Fruit fly (Drosophila melanogaster) whole organism, embryonic: ENCODE results near the gene Antp.

Source experiments
- Antp ChIP-seq: fragments of 200-800 bp; sonication (Bioruptor generic); optimal IDR thresholded peaks from 3 replicates; lab custom pipeline; 2016; ENCODE audit warnings: missing biosample characterization, missing genetic modification characterization
- BEAF-32 ChIP-seq: fragments of 200-800 bp; sonication (Bioruptor generic); optimal IDR thresholded peaks from 3 replicates; lab custom pipeline; 2017; ENCODE audit warnings: missing biosample characterization, missing genetic modification characterization, mild to moderate bottlenecking, moderate library complexity, missing genetic modification reagents
- C15 ChIP-seq: fragments of 200-800 bp; sonication (Bioruptor generic); IDR thresholded peaks from 3 replicates; pipeline ENCODE4 v1.3.6; 2022; ENCODE audit warnings: missing biosample characterization, missing genetic modification characterization
- CG10979 ChIP-seq: fragments of 200-800 bp; sonication (Bioruptor generic); optimal IDR thresholded peaks from 2 replicates; lab custom pipeline; 2018; ENCODE audit warnings: missing biosample characterization, mild to moderate bottlenecking, missing genetic modification characterization, moderate library complexity
- CG12942 ChIP-seq: fragments of 200-800 bp; sonication (Bioruptor generic); optimal IDR thresholded peaks from 3 replicates; lab custom pipeline; 2016; ENCODE audit warnings: missing biosample characterization, missing genetic modification characterization
- CG13775 ChIP-seq: fragments of 200-800 bp; sonication (Bioruptor generic); optimal IDR thresholded peaks from 3 replicates; lab custom pipeline; 2017; ENCODE audit warnings: missing biosample characterization, mild to moderate bottlenecking, missing genetic modification characterization
- CG1602 ChIP-seq: fragments of 200-800 bp; sonication (Bioruptor generic); optimal IDR thresholded peaks from 3 replicates; lab custom pipeline; 2016; ENCODE audit warnings: missing biosample characterization, missing genetic modification characterization
- CG16815 ChIP-seq: fragments of 200-800 bp; sonication (Bioruptor generic); optimal IDR thresholded peaks from 3 replicates; lab custom pipeline; 2017; ENCODE audit warnings: missing biosample characterization, mild to moderate bottlenecking, missing genetic modification characterization
- CG17361 ChIP-seq: fragments of 200-800 bp; sonication (Bioruptor generic); IDR thresholded peaks from 3 replicates; pipeline ENCODE4 v1.3.6; 2022; ENCODE audit warnings: missing biosample characterization, missing genetic modification characterization
- CG17912 ChIP-seq: fragments of 200-800 bp; sonication (Bioruptor generic); optimal IDR thresholded peaks from 2 replicates; lab custom pipeline; 2018; ENCODE audit warnings: missing biosample characterization, mild to moderate bottlenecking, missing genetic modification characterization
- CG18476 ChIP-seq: fragments of 200-800 bp; sonication (Bioruptor generic); optimal IDR thresholded peaks from 2 replicates; lab custom pipeline; 2016; ENCODE audit warnings: missing biosample characterization, mild to moderate bottlenecking, missing genetic modification characterization
- CG2678 ChIP-seq: fragments of 200-800 bp; sonication (Bioruptor generic); optimal IDR thresholded peaks from 3 replicates; lab custom pipeline; 2019; ENCODE audit warnings: missing biosample characterization, mild to moderate bottlenecking, missing genetic modification characterization, moderate library complexity
- CG2712 ChIP-seq: fragments of 200-800 bp; optimal IDR thresholded peaks from 3 replicates; lab custom pipeline; 2019; ENCODE audit warnings: missing biosample characterization, mild to moderate bottlenecking, missing genetic modification characterization, moderate library complexity
- CG30403 ChIP-seq: fragments of 200-800 bp; sonication (Bioruptor generic); optimal IDR thresholded peaks from 3 replicates; lab custom pipeline; 2016; ENCODE audit warnings: missing biosample characterization, missing genetic modification characterization
- CG31441 ChIP-seq: fragments of 200-800 bp; sonication (Bioruptor generic); IDR thresholded peaks from 2 replicates; pipeline ENCODE4 v1.3.6; 2022; ENCODE audit warnings: missing biosample characterization, missing genetic modification characterization
- CG32767 ChIP-seq: fragments of 200-800 bp; sonication (Bioruptor generic); IDR thresholded peaks from 2 replicates; pipeline ENCODE4 v1.3.6; 2022; ENCODE audit warnings: missing biosample characterization, missing genetic modification characterization
- CG4854 ChIP-seq: fragments of 200-800 bp; sonication (Bioruptor generic); optimal IDR thresholded peaks from 2 replicates; lab custom pipeline; 2016; ENCODE audit warnings: missing biosample characterization, missing genetic modification characterization, inconsistent platforms
- Deaf1 ChIP-seq: fragments of 200-800 bp; optimal IDR thresholded peaks from 3 replicates; lab custom pipeline; 2019; ENCODE audit warnings: missing biosample characterization, mild to moderate bottlenecking, missing genetic modification characterization, moderate library complexity
- GATAe ChIP-seq: fragments of 200-800 bp; sonication (Bioruptor generic); conservative IDR thresholded peaks from 2 replicates; pipeline ENCODE4 v1.3.6; 2022; ENCODE audit warnings: missing biosample characterization, missing genetic modification characterization
- H2.0 ChIP-seq: fragments of 200-800 bp; sonication (Bioruptor generic); IDR thresholded peaks from 2 replicates; pipeline ENCODE4 v1.3.6; 2022; ENCODE audit warnings: missing biosample characterization, missing genetic modification characterization
- HmgD ChIP-seq: fragments of 200-800 bp; sonication (Bioruptor generic); optimal IDR thresholded peaks from 3 replicates; lab custom pipeline; 2016; ENCODE audit warnings: missing biosample characterization, missing genetic modification characterization
- Kr ChIP-seq: fragments of 200-800 bp; sonication (Bioruptor generic); optimal IDR thresholded peaks from 2 replicates; lab custom pipeline; 2017; ENCODE audit warnings: missing biosample characterization, mild to moderate bottlenecking, missing genetic modification characterization
- Lpt ChIP-seq: fragments of >200 bp; optimal IDR thresholded peaks from 2 replicates; lab custom pipeline; 2018; ENCODE audit warnings: missing biosample characterization, missing genetic modification characterization
- Mes4 ChIP-seq: fragments of 200-800 bp; sonication (Bioruptor generic); optimal IDR thresholded peaks from 2 replicates; lab custom pipeline; 2016; ENCODE audit warnings: missing biosample characterization, missing genetic modification characterization
- Neu2 ChIP-seq: fragments of 200-800 bp; sonication (Bioruptor generic); optimal IDR thresholded peaks from 3 replicates; lab custom pipeline; 2016; ENCODE audit warnings: missing biosample characterization, missing genetic modification characterization, borderline replicate concordance
- Optix ChIP-seq: fragments of 200-800 bp; sonication (Bioruptor generic); IDR thresholded peaks from 3 replicates; pipeline ENCODE4 v1.3.6; 2022; ENCODE audit warnings: missing biosample characterization, missing genetic modification characterization
- Ravus ChIP-seq: fragments of 200-800 bp; sonication (Bioruptor generic); IDR thresholded peaks from 2 replicates; pipeline ENCODE4 v1.3.6; 2022; ENCODE audit warnings: missing biosample characterization, missing genetic modification characterization
- Sin3A ChIP-seq: fragments of >200 bp; optimal IDR thresholded peaks from 2 replicates; lab custom pipeline; 2018
- Trl ChIP-seq, 3 experiments: fragments of >200 bp in 2 of 3; fragments of 200-800 bp in 1 of 3; sonication (Bioruptor generic) in 1 of 3; optimal IDR thresholded peaks; 2 replicates in 1 of 3; 3 replicates in 2 of 3; lab custom pipeline; 2016 to 2017; ENCODE audit warnings: missing biosample characterization in 1 of 3, missing genetic modification characterization in 1 of 3
- Xbp1 ChIP-seq: fragments of 200-800 bp; sonication (Bioruptor generic); optimal IDR thresholded peaks from 3 replicates; lab custom pipeline; 2016; ENCODE audit warnings: missing biosample characterization, mild to moderate bottlenecking, missing genetic modification characterization
- ara ChIP-seq: fragments of 200-800 bp; sonication (Bioruptor generic); IDR thresholded peaks from 2 replicates; pipeline ENCODE4 v1.3.6; 2022; ENCODE audit warnings: missing biosample characterization, missing genetic modification characterization
- cas ChIP-seq: fragments of 200-800 bp; sonication (Bioruptor generic); IDR thresholded peaks from 2 replicates; pipeline ENCODE4 v1.3.6; 2022; ENCODE audit warnings: missing biosample characterization, missing genetic modification characterization
- cg ChIP-seq: fragments of 200-800 bp; sonication (Bioruptor generic); optimal IDR thresholded peaks from 3 replicates; lab custom pipeline; 2019; ENCODE audit warnings: missing biosample characterization, mild to moderate bottlenecking, missing genetic modification characterization, moderate library complexity
- da ChIP-seq: fragments of 200-800 bp; sonication (Bioruptor generic); optimal IDR thresholded peaks from 2 replicates; lab custom pipeline; 2016; ENCODE audit warnings: missing biosample characterization, missing genetic modification characterization
- disco-r ChIP-seq: fragments of 200-800 bp; sonication (Bioruptor generic); optimal IDR thresholded peaks from 2 replicates; lab custom pipeline; 2016; ENCODE audit warnings: missing biosample characterization, missing genetic modification characterization
- dm ChIP-seq: fragments of 200-800 bp; sonication (Bioruptor generic); optimal IDR thresholded peaks from 3 replicates; lab custom pipeline; 2016; ENCODE audit warnings: missing biosample characterization, missing genetic modification characterization
- eyg ChIP-seq: fragments of 200-800 bp; sonication (Bioruptor generic); optimal IDR thresholded peaks from 3 replicates; lab custom pipeline; 2016; ENCODE audit warnings: missing biosample characterization, missing genetic modification characterization
- fru ChIP-seq: fragments of >200 bp; optimal IDR thresholded peaks from 2 replicates; lab custom pipeline; 2017
- gem ChIP-seq: fragments of 200-800 bp; sonication (Bioruptor generic); optimal IDR thresholded peaks from 2 replicates; lab custom pipeline; 2019; ENCODE audit warnings: missing biosample characterization, mild to moderate bottlenecking, missing genetic modification characterization, moderate library complexity
- ind ChIP-seq: fragments of 200-800 bp; sonication (Bioruptor generic); optimal IDR thresholded peaks from 3 replicates; lab custom pipeline; 2016; ENCODE audit warnings: missing biosample characterization, missing genetic modification characterization
- lab ChIP-seq: fragments of 200-800 bp; sonication (Bioruptor generic); optimal IDR thresholded peaks from 3 replicates; lab custom pipeline; 2017; ENCODE audit warnings: missing biosample characterization, missing genetic modification characterization, mild to moderate bottlenecking, moderate library complexity, missing genetic modification reagents
- lola ChIP-seq, 3 experiments: fragments of >200 bp in 2 of 3; fragments of 200-800 bp in 1 of 3; sonication (Bioruptor generic) in 1 of 3; optimal IDR thresholded peaks; 2 replicates each; lab custom pipeline; 2017 to 2019; ENCODE audit warnings: missing biosample characterization in 3 of 3, missing genetic modification characterization in 3 of 3, mild to moderate bottlenecking in 1 of 3, moderate library complexity in 1 of 3
- oc ChIP-seq: fragments of 200-800 bp; sonication (Bioruptor generic); optimal IDR thresholded peaks from 2 replicates; lab custom pipeline; 2018; ENCODE audit warnings: missing biosample characterization, mild to moderate bottlenecking, missing genetic modification characterization, moderate library complexity
- phol ChIP-seq: fragments of 200-800 bp; sonication (Bioruptor generic); optimal IDR thresholded peaks from 3 replicates; lab custom pipeline; 2018; ENCODE audit warnings: missing biosample characterization, mild to moderate bottlenecking, missing genetic modification characterization, moderate library complexity
- pita ChIP-seq: fragments of 200-800 bp; sonication (Bioruptor generic); optimal IDR thresholded peaks from 2 replicates; lab custom pipeline; 2017; ENCODE audit warnings: missing biosample characterization, mild to moderate bottlenecking, missing genetic modification characterization
- sens ChIP-seq: fragments of 200-800 bp; sonication (Bioruptor generic); peaks from one replicate; lab custom pipeline; 2016; ENCODE audit warnings: missing biosample characterization, missing genetic modification characterization
- sens-2 ChIP-seq: fragments of 200-800 bp; sonication (Bioruptor generic); IDR thresholded peaks from 2 replicates; pipeline ENCODE4 v1.3.6; 2022; ENCODE audit warnings: missing biosample characterization, missing genetic modification characterization
- twi ChIP-seq: fragments of 200-800 bp; optimal IDR thresholded peaks from 2 replicates; lab custom pipeline; 2019; ENCODE audit warnings: missing biosample characterization, mild to moderate bottlenecking, missing genetic modification characterization, moderate library complexity
- unpg ChIP-seq: fragments of 200-800 bp; sonication (Bioruptor generic); optimal IDR thresholded peaks from 3 replicates; lab custom pipeline; 2018; ENCODE audit warnings: missing biosample characterization, mild to moderate bottlenecking, missing genetic modification characterization, moderate library complexity
- vvl ChIP-seq: fragments of 200-800 bp; sonication (Bioruptor generic); IDR thresholded peaks from 2 replicates; pipeline ENCODE4 v1.3.6; 2022; ENCODE audit warnings: missing biosample characterization, missing genetic modification characterization
- zfh2 ChIP-seq: fragments of 200-800 bp; sonication (Bioruptor generic); optimal IDR thresholded peaks from 2 replicates; lab custom pipeline; 2016; ENCODE audit warnings: missing biosample characterization, missing genetic modification characterization

Antp gene

dm6 chr3R:6932780-6933347 is 66.2 kb downstream of the Antp start (continued):
- no peak for TF ChIP-seq GATAe (GFP tag; lab: Robert Waterston, UW)
- TF ChIP-seq cas (GFP tag; lab: Robert Waterston, UW), result no peak
- no peak for TF ChIP-seq Sin3A (lab: Kevin White, UChicago)
- peak; percentile 80 for TF ChIP-seq sens (GFP tag; lab: Kevin White, UChicago)
- peak; percentile 71; the same call in 2 of the 3 replicates for TF ChIP-seq CG17361
- peak; percentile 5 for TF ChIP-seq CG16815
- no peak for TF ChIP-seq H2.0
- no peak for TF ChIP-seq Neu2
- no peak for TF ChIP-seq CG4854 (GFP tag; lab: Kevin White, UChicago)
- peak; percentile 3 for TF ChIP-seq lab
- no peak for TF ChIP-seq pita (GFP tag; lab: Kevin White, UChicago)
- TF ChIP-seq CG10979, result peak; percentile 18
- TF ChIP-seq ind (GFP tag; lab: Kevin White, UChicago), result no peak
- TF ChIP-seq CG2712, result peak; percentile 85
- TF ChIP-seq BEAF-32, result no peak
- peak; percentile 22 for TF ChIP-seq CG13775 (GFP tag; lab: Kevin White, UChicago)
- no peak for TF ChIP-seq fru (lab: Kevin White, UChicago)
- no peak for TF ChIP-seq CG1602
- TF ChIP-seq zfh2 (GFP tag; lab: Kevin White, UChicago), result no peak
- 0 out of 3 replicates have a peak, but pooled peaks have one; percentile 45 for TF ChIP-seq Optix (GFP tag; lab: Robert Waterston, UW)
- peak; percentile 15 for TF ChIP-seq Antp (GFP tag; lab: Kevin White, UChicago)
- no peak for TF ChIP-seq twi (tag; lab: Kevin White, UChicago)
- no peak for TF ChIP-seq CG2678
- peak; percentile 44 for TF ChIP-seq cg
- peak; percentile 32 for TF ChIP-seq CG30403 (GFP tag; lab: Kevin White, UChicago)
- 0 out of 2 replicates have a peak, but pooled peaks have one; percentile 30 for TF ChIP-seq CG31441 (GFP tag; lab: Robert Waterston, UW)
- no peak for TF ChIP-seq Mes4 (GFP tag; lab: Kevin White, UChicago)
- peak in 1 of 3 experiments; percentile 46 for TF ChIP-seq lola (GFP tag; optimal IDR thresholded peaks at IDR 0.05; lab: Kevin White, UChicago)
- TF ChIP-seq CG32767 (GFP tag; lab: Robert Waterston, UW), result no peak
- TF ChIP-seq dm (GFP tag; lab: Kevin White, UChicago), result no peak
- no peak for TF ChIP-seq Kr (GFP tag; lab: Kevin White, UChicago)
- TF ChIP-seq C15, result no peak
- no peak for TF ChIP-seq eyg
- no peak for TF ChIP-seq Ravus (GFP tag; lab: Robert Waterston, UW)
- peak; percentile 26; the same call in 1 of the 2 replicates for TF ChIP-seq vvl (GFP tag; lab: Robert Waterston, UW)
- TF ChIP-seq Lpt, result no peak
- peak; percentile 41 for TF ChIP-seq phol (tag; lab: Kevin White, UChicago)
- TF ChIP-seq CG17912, result no peak
- TF ChIP-seq sens-2 (GFP tag; lab: Robert Waterston, UW), result no peak
- peak; percentile 26 for TF ChIP-seq unpg (GFP tag; lab: Kevin White, UChicago)
- TF ChIP-seq gem (tag; lab: Kevin White, UChicago), result peak; percentile 37
- TF ChIP-seq da (GFP tag; lab: Kevin White, UChicago), result no peak
- TF ChIP-seq disco-r (GFP tag; lab: Kevin White, UChicago), result no peak
- TF ChIP-seq Deaf1 (tag; lab: Kevin White, UChicago), result peak; percentile 9
- TF ChIP-seq CG12942, result no peak
- peak; percentile 20 for TF ChIP-seq Xbp1 (GFP tag; lab: Kevin White, UChicago)
- TF ChIP-seq Trl (optimal IDR thresholded peaks at IDR 0.05; lab: Kevin White, UChicago), result no peak
- no peak for TF ChIP-seq Trl (GFP tag; optimal IDR thresholded peaks at IDR 0.05; lab: Kevin White, UChicago)
- no peak for TF ChIP-seq CG18476 (GFP tag; lab: Kevin White, UChicago)
- TF ChIP-seq oc (tag; lab: Kevin White, UChicago), result no peak
- no peak for TF ChIP-seq ara (GFP tag; lab: Robert Waterston, UW)
- no peak for TF ChIP-seq HmgD (GFP tag; lab: Kevin White, UChicago)
